Worm (Caenorhabditis elegans): ENCODE measurements around the gene cnt-2.

DNA sequence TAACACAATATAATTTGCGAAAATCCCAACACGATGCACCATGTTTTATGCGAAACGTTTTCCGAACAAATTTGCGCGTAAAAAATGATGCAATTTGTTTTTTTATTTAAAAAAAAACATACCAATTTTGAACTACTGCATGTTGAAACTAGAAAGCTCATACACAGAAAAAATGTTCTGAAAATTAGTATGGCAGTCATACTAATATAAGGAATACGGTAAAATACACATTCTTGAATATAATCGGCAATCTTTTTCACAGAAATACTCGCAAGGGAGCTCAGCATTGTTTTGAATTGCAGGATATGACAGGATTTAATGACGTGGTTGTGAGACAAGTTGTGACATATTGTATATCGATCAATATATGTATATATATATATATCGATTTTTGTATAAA is 24.2 kb downstream of the cnt-2 start, which contains the start of gene Y39A1A.16:
- TF ChIP-seq nhr-77 (tag; optimal IDR thresholded peaks at IDR 0.05) (no peak), zag-1 (tag; optimal IDR thresholded peaks at IDR 0.05) (no peak), sptf-1 (tag; optimal IDR thresholded peaks at IDR 0.05) (no peak), ces-1 (GFP tag; optimal IDR thresholded peaks at IDR 0.05) (no peak), nhr-28 (tag; optimal IDR thresholded peaks at IDR 0.05) (no peak), unc-62 (GFP tag; optimal IDR thresholded peaks at IDR 0.05) (no peak), mdl-1 (tag; optimal IDR thresholded peaks at IDR 0.05) (no peak), skn-1 (tag; optimal IDR thresholded peaks at IDR 0.05) (no peak), elt-2 (tag; optimal IDR thresholded peaks at IDR 0.05) (no peak)
